Fruit fly (Drosophila melanogaster) whole organism, embryonic: ENCODE measurements around the gene vito.

ENCODE experiments used
- Ada2b ChIP-seq: fragments of 200-800 bp; sonication (Bioruptor generic); IDR thresholded peaks from 2 replicates; pipeline ENCODE4 v1.3.6; 2022; ENCODE audit warnings: missing biosample characterization, missing genetic modification characterization
- Antp ChIP-seq: fragments of 200-800 bp; sonication (Bioruptor generic); optimal IDR thresholded peaks from 3 replicates; lab custom pipeline; 2016; ENCODE audit warnings: missing biosample characterization, missing genetic modification characterization
- Atf3 ChIP-seq: fragments of 200-800 bp; sonication (Bioruptor generic); optimal IDR thresholded peaks from 3 replicates; lab custom pipeline; 2016; ENCODE audit warnings: missing biosample characterization, missing genetic modification characterization
- B-H1 ChIP-seq: fragments of 200-800 bp; sonication (Bioruptor generic); IDR thresholded peaks from 3 replicates; pipeline ENCODE4 v1.3.6; 2022; ENCODE audit warnings: missing biosample characterization, missing genetic modification characterization
- Blimp-1 ChIP-seq: fragments of 200-800 bp; sonication (Bioruptor generic); optimal IDR thresholded peaks from 3 replicates; lab custom pipeline; 2018; ENCODE audit warnings: missing biosample characterization, missing genetic modification characterization, mild to moderate bottlenecking, moderate library complexity, missing genetic modification reagents
- Bteb2 ChIP-seq: fragments of 200-800 bp; sonication (Bioruptor generic); optimal IDR thresholded peaks from 2 replicates; lab custom pipeline; 2016; ENCODE audit warnings: missing biosample characterization, missing genetic modification characterization
- C15 ChIP-seq: fragments of 200-800 bp; sonication (Bioruptor generic); IDR thresholded peaks from 3 replicates; pipeline ENCODE4 v1.3.6; 2022; ENCODE audit warnings: missing biosample characterization, missing genetic modification characterization
- CG10565 ChIP-seq: fragments of 200-800 bp; sonication (Bioruptor generic); optimal IDR thresholded peaks from 3 replicates; lab custom pipeline; 2016; ENCODE audit warnings: missing biosample characterization, mild to moderate bottlenecking, missing genetic modification characterization
- CG10979 ChIP-seq: fragments of 200-800 bp; sonication (Bioruptor generic); optimal IDR thresholded peaks from 2 replicates; lab custom pipeline; 2018; ENCODE audit warnings: missing biosample characterization, mild to moderate bottlenecking, missing genetic modification characterization, moderate library complexity
- CG11456 ChIP-seq: fragments of 200-800 bp; sonication (Bioruptor generic); IDR thresholded peaks from 3 replicates; pipeline ENCODE4 v1.3.6; 2022; ENCODE audit warnings: missing biosample characterization, missing genetic modification characterization
- CG11504 ChIP-seq: fragments of 200-800 bp; sonication (Bioruptor generic); optimal IDR thresholded peaks from 3 replicates; lab custom pipeline; 2019; ENCODE audit warnings: missing biosample characterization, mild to moderate bottlenecking, missing genetic modification characterization, moderate library complexity
- CG1233 ChIP-seq: fragments of 200-800 bp; sonication (Bioruptor generic); optimal IDR thresholded peaks from 4 replicates; lab custom pipeline; 2018; ENCODE audit warnings: missing biosample characterization, mild to moderate bottlenecking, missing genetic modification characterization
- CG13296 ChIP-seq: fragments of 200-800 bp; sonication (Bioruptor generic); optimal IDR thresholded peaks from 3 replicates; lab custom pipeline; 2018; ENCODE audit warnings: missing biosample characterization, mild to moderate bottlenecking, missing genetic modification characterization
- CG15514 ChIP-seq: fragments of 200-800 bp; sonication (Bioruptor generic); optimal IDR thresholded peaks from 3 replicates; lab custom pipeline; 2017; ENCODE audit warnings: missing biosample characterization, missing genetic modification characterization, mild to moderate bottlenecking, moderate library complexity, missing genetic modification reagents
- CG17359 ChIP-seq: fragments of 200-800 bp; sonication (Bioruptor generic); optimal IDR thresholded peaks from 3 replicates; lab custom pipeline; 2018; ENCODE audit warnings: missing biosample characterization, mild to moderate bottlenecking, missing genetic modification characterization, moderate library complexity
- CG17912 ChIP-seq: fragments of 200-800 bp; sonication (Bioruptor generic); optimal IDR thresholded peaks from 2 replicates; lab custom pipeline; 2018; ENCODE audit warnings: missing biosample characterization, mild to moderate bottlenecking, missing genetic modification characterization
- CG18262 ChIP-seq: fragments of 200-800 bp; optimal IDR thresholded peaks from 3 replicates; lab custom pipeline; 2019; ENCODE audit warnings: missing biosample characterization, mild to moderate bottlenecking, missing genetic modification characterization, moderate library complexity
- CG18476 ChIP-seq: fragments of 200-800 bp; sonication (Bioruptor generic); optimal IDR thresholded peaks from 2 replicates; lab custom pipeline; 2016; ENCODE audit warnings: missing biosample characterization, mild to moderate bottlenecking, missing genetic modification characterization
- CG2202 ChIP-seq: fragments of 200-800 bp; sonication (Bioruptor generic); optimal IDR thresholded peaks from 2 replicates; lab custom pipeline; 2018; ENCODE audit warnings: missing biosample characterization, mild to moderate bottlenecking, missing genetic modification characterization
- CG43689 ChIP-seq: fragments of 200-800 bp; sonication (Bioruptor generic); IDR thresholded peaks from 2 replicates; pipeline ENCODE4 v1.3.6; 2022; ENCODE audit warnings: missing biosample characterization, missing genetic modification characterization
- CG8290 ChIP-seq, 3 experiments: fragments of 200-800 bp; sonication (Bioruptor generic); optimal IDR thresholded peaks; 2 replicates each; lab custom pipeline; 2016 to 2019; ENCODE audit warnings: missing biosample characterization in 3 of 3, missing genetic modification characterization in 3 of 3, mild to moderate bottlenecking in 2 of 3, moderate library complexity in 1 of 3
- CG8478 ChIP-seq: fragments of >200 bp; optimal IDR thresholded peaks from 2 replicates; lab custom pipeline; 2018
- CG8765 ChIP-seq: fragments of 200-800 bp; sonication (Bioruptor generic); IDR thresholded peaks from 2 replicates; pipeline ENCODE4 v1.3.6; 2022; ENCODE audit warnings: missing biosample characterization, missing genetic modification characterization
- CG9817 ChIP-seq: fragments of 200-800 bp; sonication (Bioruptor generic); optimal IDR thresholded peaks from 2 replicates; lab custom pipeline; 2018; ENCODE audit warnings: missing biosample characterization, mild to moderate bottlenecking, missing genetic modification characterization, moderate library complexity
- Hr3 ChIP-seq: fragments of 200-800 bp; sonication (Bioruptor generic); optimal IDR thresholded peaks from 3 replicates; lab custom pipeline; 2016; ENCODE audit warnings: missing biosample characterization, missing genetic modification characterization
- Mrtf ChIP-seq: fragments of 200-800 bp; sonication (Bioruptor generic); IDR thresholded peaks from 3 replicates; pipeline ENCODE4 v1.3.6; 2022; ENCODE audit warnings: missing biosample characterization, missing genetic modification characterization
- Nf-YB ChIP-seq: fragments of 200-800 bp; sonication (Bioruptor generic); optimal IDR thresholded peaks from 3 replicates; lab custom pipeline; 2019; ENCODE audit warnings: missing biosample characterization, mild to moderate bottlenecking, missing genetic modification characterization, moderate library complexity
- Oli ChIP-seq: fragments of 200-800 bp; sonication (Bioruptor generic); optimal IDR thresholded peaks from 2 replicates; lab custom pipeline; 2018; ENCODE audit warnings: missing biosample characterization, mild to moderate bottlenecking, missing genetic modification characterization, moderate library complexity
- PHDP ChIP-seq: fragments of 200-800 bp; sonication (Bioruptor generic); optimal IDR thresholded peaks from 3 replicates; lab custom pipeline; 2018; ENCODE audit warnings: missing biosample characterization, mild to moderate bottlenecking, missing genetic modification characterization, moderate library complexity
- Rfx ChIP-seq: fragments of 200-800 bp; sonication (Bioruptor generic); IDR thresholded peaks from 2 replicates; pipeline ENCODE4 v1.3.6; 2022; ENCODE audit warnings: missing biosample characterization, missing genetic modification characterization
- Usf ChIP-seq: fragments of 200-800 bp; sonication (Bioruptor generic); optimal IDR thresholded peaks from 2 replicates; lab custom pipeline; 2017; ENCODE audit warnings: missing genotype, missing biosample characterization, missing genetic modification characterization
- ac ChIP-seq: fragments of 200-800 bp; sonication (Bioruptor generic); optimal IDR thresholded peaks from 3 replicates; lab custom pipeline; 2017; ENCODE audit warnings: missing biosample characterization, mild to moderate bottlenecking, missing genetic modification characterization
- ash1 ChIP-seq: fragments of 200-800 bp; sonication (Bioruptor generic); optimal IDR thresholded peaks from 2 replicates; lab custom pipeline; 2018; ENCODE audit warnings: missing biosample characterization, mild to moderate bottlenecking, missing genetic modification characterization
- br ChIP-seq: fragments of >200 bp; optimal IDR thresholded peaks from 2 replicates; lab custom pipeline; 2017
- dmrt99B ChIP-seq: fragments of 200-800 bp; sonication (Bioruptor generic); optimal IDR thresholded peaks from 2 replicates; lab custom pipeline; 2018; ENCODE audit warnings: missing biosample characterization, mild to moderate bottlenecking, missing genetic modification characterization, moderate library complexity
- ems ChIP-seq: fragments of 200-800 bp; sonication (Bioruptor generic); optimal IDR thresholded peaks from 3 replicates; lab custom pipeline; 2016; ENCODE audit warnings: missing biosample characterization, missing genetic modification characterization
- fu2 ChIP-seq: fragments of 200-800 bp; sonication (Bioruptor generic); optimal IDR thresholded peaks from 2 replicates; lab custom pipeline; 2016; ENCODE audit warnings: missing biosample characterization, missing genetic modification characterization
- hkb ChIP-seq, 2 experiments: fragments of 200-800 bp in 1 of 2; fragments of >200 bp in 1 of 2; sonication (Bioruptor generic) in 1 of 2; IDR thresholded peaks in 1 of 2; optimal IDR thresholded peaks in 1 of 2; 2 replicates each; pipeline versions ENCODE4 v1.3.6 to Lab custom; 2017 to 2022; ENCODE audit warnings: missing biosample characterization in 1 of 2, missing genetic modification characterization in 1 of 2
- lab ChIP-seq: fragments of 200-800 bp; sonication (Bioruptor generic); optimal IDR thresholded peaks from 3 replicates; lab custom pipeline; 2017; ENCODE audit warnings: missing biosample characterization, missing genetic modification characterization, mild to moderate bottlenecking, moderate library complexity, missing genetic modification reagents
- prd ChIP-seq, 3 experiments: fragments of >200 bp in 2 of 3; fragments of 200-800 bp in 1 of 3; sonication (Bioruptor generic) in 1 of 3; optimal IDR thresholded peaks in 2 of 3; IDR thresholded peaks in 1 of 3; 2 replicates in 2 of 3; 3 replicates in 1 of 3; pipeline versions ENCODE4 v1.3.6 to Lab custom; 2017 to 2022; ENCODE audit warnings: missing biosample characterization in 1 of 3, missing genetic modification characterization in 1 of 3
- row ChIP-seq: fragments of 200-800 bp; sonication (Bioruptor generic); IDR thresholded peaks from 3 replicates; pipeline ENCODE4 v1.3.6; 2022; ENCODE audit warnings: missing biosample characterization, missing genetic modification characterization
- sd ChIP-seq: fragments of 200-800 bp; sonication (Bioruptor generic); optimal IDR thresholded peaks from 3 replicates; lab custom pipeline; 2018; ENCODE audit warnings: missing biosample characterization, mild to moderate bottlenecking, missing genetic modification characterization, moderate library complexity
- sim ChIP-seq: fragments of 200-800 bp; sonication (Bioruptor generic); IDR thresholded peaks from 2 replicates; pipeline ENCODE4 v1.3.6; 2022; ENCODE audit warnings: missing biosample characterization, missing genetic modification characterization
- slou ChIP-seq: fragments of 200-800 bp; sonication (Bioruptor generic); optimal IDR thresholded peaks from 3 replicates; lab custom pipeline; 2016; ENCODE audit warnings: missing biosample characterization, missing genetic modification characterization
- slp2 ChIP-seq: fragments of 200-800 bp; sonication (Bioruptor generic); optimal IDR thresholded peaks from 2 replicates; lab custom pipeline; 2016; ENCODE audit warnings: missing biosample characterization, missing genetic modification characterization
- tap ChIP-seq: fragments of 200-800 bp; optimal IDR thresholded peaks from 3 replicates; lab custom pipeline; 2019; ENCODE audit warnings: missing biosample characterization, mild to moderate bottlenecking, missing genetic modification characterization, moderate library complexity
- unc-4 ChIP-seq: fragments of 200-800 bp; sonication (Bioruptor generic); IDR thresholded peaks from 2 replicates; pipeline ENCODE4 v1.3.6; 2022; ENCODE audit warnings: missing biosample characterization, missing genetic modification characterization; ENCODE audit not compliant: partially characterized antibody
- unpg ChIP-seq: fragments of 200-800 bp; sonication (Bioruptor generic); optimal IDR thresholded peaks from 3 replicates; lab custom pipeline; 2018; ENCODE audit warnings: missing biosample characterization, mild to moderate bottlenecking, missing genetic modification characterization, moderate library complexity
- usp ChIP-seq: fragments of >200 bp; optimal IDR thresholded peaks from 2 replicates; lab custom pipeline; 2017; ENCODE audit warnings: missing biosample characterization, missing genetic modification characterization
- vvl ChIP-seq: fragments of 200-800 bp; sonication (Bioruptor generic); IDR thresholded peaks from 2 replicates; pipeline ENCODE4 v1.3.6; 2022; ENCODE audit warnings: missing biosample characterization, missing genetic modification characterization
- yki ChIP-seq: fragments of >200 bp; optimal IDR thresholded peaks from 3 replicates; lab custom pipeline; 2018

The vito gene

dm6 chr3L:5820039-5820438 is 42.9 kb upstream of the vito start (continued):
- TF ChIP-seq Oli (peak; percentile 29), lab (no peak), Rfx (GFP tag; lab: Robert Waterston, UW) (no peak), CG10979 (tag; lab: Kevin White, UChicago) (no peak), CG17912 (GFP tag; lab: Kevin White, UChicago) (no peak), Atf3 (GFP tag; lab: Kevin White, UChicago) (no peak), CG1233 (GFP tag; lab: Kevin White, UChicago) (no peak), unpg (GFP tag; lab: Kevin White, UChicago) (peak; percentile 7), dmrt99B (tag; lab: Kevin White, UChicago) (no peak), prd (optimal IDR thresholded peaks at IDR 0.05; lab: Kevin White, UChicago) (no peak), prd (GFP tag; IDR thresholded peaks at IDR 0.05; lab: Robert Waterston, UW) (0 out of 3 replicates have a peak, but pooled peaks have one; percentile 42), CG9817 (no peak), slou (GFP tag; lab: Kevin White, UChicago) (no peak), row (GFP tag; lab: Robert Waterston, UW) (0 out of 3 replicates have a peak, but pooled peaks have one; percentile 33), Mrtf (no peak), tap (tag; lab: Kevin White, UChicago) (no peak), CG43689 (GFP tag; lab: Robert Waterston, UW) (no peak), Antp (no peak), sim (GFP tag; lab: Robert Waterston, UW) (no peak), sd (no peak), C15 (GFP tag; lab: Robert Waterston, UW) (no peak), br (no peak), Bteb2 (GFP tag; lab: Kevin White, UChicago) (no peak), CG18476 (GFP tag; lab: Kevin White, UChicago) (no peak), CG15514 (peak; percentile 18), ash1 (GFP tag; lab: Kevin White, UChicago) (no peak), Usf (GFP tag; lab: Kevin White, UChicago) (no peak), CG17359 (tag; lab: Kevin White, UChicago) (peak; percentile 17), PHDP (tag; lab: Kevin White, UChicago) (peak; percentile 19), Ada2b (GFP tag; lab: Robert Waterston, UW) (no peak), Nf-YB (GFP tag; lab: Kevin White, UChicago) (no peak), CG2202 (no peak), yki (no peak), Hr3 (GFP tag; lab: Kevin White, UChicago) (no peak), slp2 (GFP tag; lab: Kevin White, UChicago) (no peak), ac (GFP tag; lab: Kevin White, UChicago) (no peak), CG8478 (no peak), ems (GFP tag; lab: Kevin White, UChicago) (no peak), usp (GFP tag; lab: Kevin White, UChicago) (no peak), unc-4 (GFP tag; lab: Robert Waterston, UW) (no peak), B-H1 (GFP tag; lab: Robert Waterston, UW) (no peak), CG10565 (GFP tag; lab: Kevin White, UChicago) (no peak), hkb (optimal IDR thresholded peaks at IDR 0.05; lab: Kevin White, UChicago) (no peak), hkb (GFP tag; IDR thresholded peaks at IDR 0.05; lab: Robert Waterston, UW) (no peak), fu2 (GFP tag; lab: Kevin White, UChicago) (no peak), CG8765 (GFP tag; lab: Robert Waterston, UW) (no peak), CG11456 (GFP tag; lab: Robert Waterston, UW) (no peak), CG13296 (GFP tag; lab: Kevin White, UChicago) (no peak), Blimp-1 (GFP tag; lab: Kevin White, UChicago) (no peak), vvl (GFP tag; lab: Robert Waterston, UW) (peak; percentile 27; the same call in 1 of the 2 replicates), CG18262 (no peak), CG11504 (tag; lab: Kevin White, UChicago) (peak; percentile 18), CG8290 (GFP tag; optimal IDR thresholded peaks at IDR 0.05; lab: Kevin White, UChicago) (no peak), CG8290 (tag; optimal IDR thresholded peaks at IDR 0.05; lab: Kevin White, UChicago) (peak in 1 of 2 experiments; percentile 40)
